Worm (Caenorhabditis elegans) whole organism, L4/young adult: ENCODE data around the gene mab-3.
A peak's percentile ranks its signal among the peaks of the same experiment; 100 is the strongest.

Experiments
- W03F9.2 ChIP-seq: fragments of 150-350 bp; optimal IDR thresholded peaks from 2 replicates; lab custom pipeline; 2014; ENCODE audit warnings: missing biosample characterization, missing genetic modification characterization
- dao-5 ChIP-seq: sonication (generic microtip); optimal IDR thresholded peaks from 2 replicates; lab custom pipeline; 2016; ENCODE audit warnings: missing genotype, missing genetic modification characterization, moderate library complexity, missing compliant biosample characterization
- him-1 ChIP-seq: sonication (generic microtip); optimal IDR thresholded peaks from 2 replicates; lab custom pipeline; 2016; ENCODE audit warnings: missing genotype, missing genetic modification reagents, missing genetic modification characterization, missing compliant biosample characterization

- no peak for TF ChIP-seq him-1 (tag; lab: Kevin White, UChicago)
- no peak for TF ChIP-seq dao-5 (tag; lab: Kevin White, UChicago)
- TF ChIP-seq W03F9.2 (tag; lab: Kevin White, UChicago): peak; percentile 48
These were observed 25.7 kb upstream of the mab-3 start, which contains the start of gene Y53C12A.3 for ce11 chrII:9706207-9706606.
